Worm (Caenorhabditis elegans): ENCODE data around the gene K10B2.4.

DNA sequence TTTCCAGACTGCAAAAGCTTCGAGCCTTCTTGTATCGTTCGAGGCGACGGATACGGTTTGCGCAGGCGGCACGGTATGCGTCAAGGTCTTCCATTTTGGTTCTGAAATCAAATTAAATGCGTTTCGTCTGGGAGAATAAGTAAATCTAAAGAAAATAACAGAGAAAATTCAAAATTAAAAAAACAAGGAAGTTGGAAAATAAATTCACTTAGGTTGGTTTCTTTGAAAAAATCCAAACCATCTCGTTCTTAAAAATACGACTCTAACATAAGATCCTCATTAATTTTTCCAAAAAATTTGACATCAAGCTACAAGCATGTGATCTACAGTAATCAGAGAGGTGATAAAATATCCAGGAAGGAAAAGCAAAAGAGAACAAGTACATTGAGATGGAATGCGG is 49.4 kb upstream of the K10B2.4 start, which contains the start of gene T25D10.4:
- TF ChIP-seq F22D6.2 (tag; optimal IDR thresholded peaks at IDR 0.05) (no peak), unc-130 (GFP tag; optimal IDR thresholded peaks at IDR 0.05) (no peak), snpc-4 (GFP tag; optimal IDR thresholded peaks at IDR 0.05) (no peak), snpc-4 (tag; optimal IDR thresholded peaks at IDR 0.05) (no peak), ets-4 (GFP tag; optimal IDR thresholded peaks at IDR 0.05) (no peak), egl-44 (GFP tag; IDR thresholded peaks at IDR 0.05) (no peak), hmg-20 (GFP tag; IDR thresholded peaks at IDR 0.05) (no peak), F49E8.2 (tag; optimal IDR thresholded peaks at IDR 0.05; ENCODE audit: insufficient read depth) (no peak), hsf-1 (GFP tag; IDR thresholded peaks at IDR 0.05) (no peak), attf-6 (GFP tag; IDR thresholded peaks at IDR 0.05) (no peak)
